Worm (Caenorhabditis elegans) whole organism, L1 larva: ENCODE data around the gene C09B8.8.

ENCODE experiments used
- C04F5.9 ChIP-seq: sonication (generic microtip); optimal IDR thresholded peaks from 2 replicates; lab custom pipeline; 2016; ENCODE audit warnings: missing genetic modification characterization, missing compliant biosample characterization
- C34B4.2 ChIP-seq: sonication (generic microtip); optimal IDR thresholded peaks from 2 replicates; lab custom pipeline; 2017; ENCODE audit warnings: mild to moderate bottlenecking, missing genetic modification characterization, missing compliant biosample characterization
- aha-1 ChIP-seq: fragments of 150-350 bp; optimal IDR thresholded peaks from 2 replicates; lab custom pipeline; 2014; ENCODE audit warnings: missing biosample characterization, missing genetic modification characterization
- ama-1 ChIP-seq: fragments of 150-350 bp; optimal IDR thresholded peaks from 2 replicates; lab custom pipeline; 2014
- blmp-1 ChIP-seq: fragments of 150-350 bp; optimal IDR thresholded peaks from 2 replicates; lab custom pipeline; 2014; ENCODE audit warnings: missing biosample characterization, missing genetic modification characterization
- ceh-8 ChIP-seq: fragments of 200-800 bp; sonication (Bioruptor generic); optimal IDR thresholded peaks from 2 replicates; lab custom pipeline; 2018; ENCODE audit warnings: mild to moderate bottlenecking, missing genetic modification characterization, moderate library complexity, missing compliant biosample characterization
- ceh-82 ChIP-seq, 3 experiments: fragments of 150-350 bp in 1 of 3; sonication (generic microtip) in 2 of 3; optimal IDR thresholded peaks; 2 replicates each; lab custom pipeline; 2014 to 2017; ENCODE audit warnings: missing biosample characterization in 3 of 3, missing genetic modification characterization in 3 of 3
- efl-1 ChIP-seq, 4 experiments: fragments of 150-350 bp; optimal IDR thresholded peaks in 3 of 4; peaks in 1 of 4; 1 replicate in 1 of 4; 2 replicates in 3 of 4; lab custom pipeline; 2014; ENCODE audit warnings: missing biosample characterization in 2 of 4, missing genetic modification characterization in 2 of 4, missing genetic modification reagents in 2 of 4
- egl-27 ChIP-seq, 2 experiments: fragments of 150-350 bp in 1 of 2; sonication (generic microtip); optimal IDR thresholded peaks; 3 replicates each; lab custom pipeline; 2017 to 2018; ENCODE audit warnings: missing biosample characterization in 2 of 2, missing genetic modification characterization in 2 of 2, missing genetic modification reagents in 2 of 2
- elt-2 ChIP-seq: sonication (generic microtip); optimal IDR thresholded peaks from 2 replicates; lab custom pipeline; 2016; ENCODE audit warnings: missing genetic modification characterization, mild to moderate bottlenecking, inconsistent platforms, missing compliant biosample characterization, missing genetic modification reagents
- elt-3 ChIP-seq, 6 experiments: fragments of 150-350 bp in 1 of 6; sonication (generic microtip); optimal IDR thresholded peaks; 2 replicates each; lab custom pipeline; 2017 to 2018; ENCODE audit warnings: missing biosample characterization in 6 of 6, missing genetic modification characterization in 6 of 6, inconsistent platforms in 1 of 6
- fkh-8 ChIP-seq: sonication (generic microtip); optimal IDR thresholded peaks from 2 replicates; lab custom pipeline; 2016; ENCODE audit warnings: mild to moderate bottlenecking, missing genetic modification characterization, missing compliant biosample characterization
- hlh-17 ChIP-seq: fragments of 200-800 bp; sonication (Bioruptor generic); optimal IDR thresholded peaks from 2 replicates; lab custom pipeline; 2018; ENCODE audit warnings: missing genetic modification characterization, mild to moderate bottlenecking, missing compliant biosample characterization, moderate library complexity, borderline replicate concordance
- hlh-4 ChIP-seq: sonication (generic microtip); optimal IDR thresholded peaks from 2 replicates; lab custom pipeline; 2016; ENCODE audit warnings: mild to moderate bottlenecking, missing genetic modification characterization, missing compliant biosample characterization
- lin-13 ChIP-seq: fragments of 150-350 bp; optimal IDR thresholded peaks from 2 replicates; lab custom pipeline; 2014; ENCODE audit warnings: missing biosample characterization, missing genetic modification reagents, missing genetic modification characterization
- lin-14 ChIP-seq: fragments of 200-800 bp; sonication (Bioruptor generic); optimal IDR thresholded peaks from 2 replicates; lab custom pipeline; 2018; ENCODE audit warnings: mild to moderate bottlenecking, missing genetic modification characterization, moderate library complexity, missing compliant biosample characterization
- lin-35 ChIP-seq, 2 experiments: fragments of 150-350 bp; optimal IDR thresholded peaks; 2 replicates each; lab custom pipeline; 2014; ENCODE audit warnings: missing biosample characterization in 2 of 2, missing genetic modification characterization in 2 of 2, missing genetic modification reagents in 2 of 2
- lsy-2 ChIP-seq, 2 experiments: fragments of 150-350 bp; optimal IDR thresholded peaks; 2 replicates each; lab custom pipeline; 2014; ENCODE audit warnings: missing biosample characterization in 2 of 2, missing genetic modification characterization in 2 of 2
- mep-1 ChIP-seq: fragments of 150-350 bp; optimal IDR thresholded peaks from 2 replicates; lab custom pipeline; 2014; ENCODE audit warnings: missing biosample characterization, missing genetic modification characterization
- nhr-11 ChIP-seq: fragments of 150-350 bp; optimal IDR thresholded peaks from 2 replicates; lab custom pipeline; 2014; ENCODE audit warnings: missing biosample characterization, missing genetic modification characterization
- nhr-12 ChIP-seq: sonication (generic microtip); optimal IDR thresholded peaks from 2 replicates; lab custom pipeline; 2017; ENCODE audit warnings: missing biosample characterization, missing genetic modification characterization
- nhr-20 ChIP-seq: sonication (generic microtip); optimal IDR thresholded peaks from 2 replicates; lab custom pipeline; 2016; ENCODE audit warnings: mild to moderate bottlenecking, missing genetic modification characterization, missing compliant biosample characterization
- nhr-28 ChIP-seq: fragments of 150-350 bp; optimal IDR thresholded peaks from 2 replicates; lab custom pipeline; 2014; ENCODE audit warnings: missing biosample characterization, missing genetic modification characterization
- nhr-71 ChIP-seq: sonication (generic microtip); optimal IDR thresholded peaks from 2 replicates; lab custom pipeline; 2016; ENCODE audit warnings: mild to moderate bottlenecking, missing genetic modification characterization, moderate library complexity, missing compliant biosample characterization
- nhr-77 ChIP-seq: fragments of 150-350 bp; optimal IDR thresholded peaks from 2 replicates; lab custom pipeline; 2014; ENCODE audit warnings: missing biosample characterization, missing genetic modification characterization
- nhr-85 ChIP-seq: sonication (generic microtip); peaks from one replicate; lab custom pipeline; 2016; ENCODE audit warnings: missing genetic modification characterization, inconsistent platforms, missing compliant biosample characterization
- nhr-90 ChIP-seq: sonication (generic microtip); optimal IDR thresholded peaks from 2 replicates; lab custom pipeline; 2016; ENCODE audit warnings: mild to moderate bottlenecking, missing genetic modification characterization, missing compliant biosample characterization; ENCODE audit not compliant: poor library complexity
- pag-3 ChIP-seq: sonication (generic microtip); optimal IDR thresholded peaks from 2 replicates; lab custom pipeline; 2017; ENCODE audit warnings: missing genetic modification characterization, mild to moderate bottlenecking, missing compliant biosample characterization, antibody characterized with exemption, borderline replicate concordance; ENCODE audit not compliant: insufficient read depth
- pqm-1 ChIP-seq: sonication (generic microtip); optimal IDR thresholded peaks from 3 replicates; lab custom pipeline; 2017; ENCODE audit warnings: missing biosample characterization, missing genetic modification characterization
- sptf-1 ChIP-seq: fragments of 150-350 bp; optimal IDR thresholded peaks from 2 replicates; lab custom pipeline; 2014; ENCODE audit warnings: missing biosample characterization, missing genetic modification characterization
- sup-37 ChIP-seq: fragments of 200-800 bp; sonication (Bioruptor generic); optimal IDR thresholded peaks from 2 replicates; lab custom pipeline; 2018; ENCODE audit warnings: mild to moderate bottlenecking, missing genetic modification characterization, missing compliant biosample characterization
- unc-30 ChIP-seq: sonication (generic microtip); optimal IDR thresholded peaks from 2 replicates; lab custom pipeline; 2017; ENCODE audit warnings: missing biosample characterization, missing genetic modification characterization

Gene C09B8.8

DNA sequence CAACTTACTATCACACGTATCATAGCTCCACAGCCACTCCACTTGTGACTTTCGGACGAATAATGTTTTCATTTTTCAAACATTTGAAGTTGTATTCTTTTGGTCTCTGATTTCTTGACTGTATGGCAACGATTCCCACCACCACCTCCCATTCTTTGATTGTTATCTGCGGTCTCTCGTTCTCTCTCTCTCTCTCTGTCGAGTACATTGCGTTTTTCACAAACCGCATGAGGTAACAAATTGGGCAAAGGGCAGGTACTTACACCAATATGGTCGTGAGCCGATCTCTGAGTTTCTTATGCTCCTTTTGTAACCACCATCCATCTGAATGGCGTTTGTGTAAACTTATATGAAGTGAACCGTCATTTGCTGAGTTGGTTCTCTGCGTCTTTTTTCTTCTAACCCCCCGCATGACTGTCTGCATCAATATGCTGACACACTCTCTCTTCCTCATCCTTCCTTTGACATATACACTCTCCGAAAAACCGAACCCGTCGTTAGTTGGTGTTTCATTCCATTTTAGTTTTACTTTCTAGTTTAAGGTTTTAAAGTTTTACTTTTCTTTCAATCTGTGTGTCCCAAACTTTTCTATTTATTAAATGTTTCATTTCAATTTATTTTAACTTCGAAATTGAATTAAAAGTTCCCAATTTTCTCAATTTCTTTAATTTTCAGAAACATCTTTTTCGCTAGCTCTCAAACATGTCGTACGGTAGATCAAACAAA, 42.5 kb downstream of the C09B8.8 start, which contains the start of gene gln-1 (continued):
- TF ChIP-seq C34B4.2 (tag; lab: Kevin White, UChicago) (no peak), pqm-1 (no peak), lsy-2 (tag; optimal IDR thresholded peaks at IDR 0.05; lab: Kevin White, UChicago) (peak in 1 of 2 experiments; percentile 30), lin-13 (GFP tag; lab: Kevin White, UChicago) (no peak), nhr-77 (tag; lab: Kevin White, UChicago) (peak; percentile 2), nhr-71 (tag; lab: Kevin White, UChicago) (peak; percentile 50), hlh-4 (tag; lab: Kevin White, UChicago) (no peak), pag-3 (tag; lab: Kevin White, UChicago) (no peak), mep-1 (tag; lab: Kevin White, UChicago) (no peak), fkh-8 (tag; lab: Kevin White, UChicago) (no peak), lin-14 (GFP tag; lab: Kevin White, UChicago) (peak; percentile 66), nhr-20 (tag; lab: Kevin White, UChicago) (peak; percentile 61), aha-1 (tag; lab: Kevin White, UChicago) (no peak)

DNA sequence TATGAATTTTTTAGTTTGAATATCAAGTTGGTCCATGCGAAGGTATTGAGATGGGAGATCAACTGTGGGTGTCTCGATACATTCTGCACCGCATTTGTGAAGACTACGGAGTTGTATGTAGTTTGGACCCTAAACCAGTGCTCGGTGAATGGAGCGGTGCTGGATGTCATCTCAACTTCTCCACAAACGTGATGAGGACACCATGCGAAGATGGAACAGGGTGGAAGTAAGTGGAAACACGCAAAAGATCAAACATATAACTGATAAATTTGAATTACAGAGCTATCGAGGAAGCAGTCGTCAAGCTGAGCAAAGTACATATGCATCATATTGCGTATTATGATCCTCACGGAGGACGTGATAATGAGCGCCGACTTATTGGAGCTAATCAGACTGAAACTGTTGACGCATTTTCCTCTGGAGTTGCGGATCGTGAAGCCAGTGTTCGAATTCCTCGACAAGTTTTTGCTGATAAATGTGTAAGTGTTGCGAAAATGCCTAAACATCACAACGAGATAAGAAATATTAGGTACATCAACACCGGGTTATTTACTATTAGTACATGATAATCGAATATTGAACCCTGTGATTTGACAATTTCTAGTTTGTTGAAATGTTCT, 44.0 kb downstream of the C09B8.8 start:
- TF ChIP-seq nhr-20 (tag; lab: Kevin White, UChicago) (peak; percentile 4), lin-13 (GFP tag; lab: Kevin White, UChicago) (no peak), ceh-82 (tag; optimal IDR thresholded peaks at IDR 0.05; lab: Kevin White, UChicago) (no peak), sptf-1 (no peak), elt-3 (tag; optimal IDR thresholded peaks at IDR 0.05; lab: Kevin White, UChicago) (no peak), nhr-90 (tag; lab: Kevin White, UChicago) (peak; percentile 12), nhr-77 (tag; lab: Kevin White, UChicago) (no peak), unc-30 (tag; lab: Kevin White, UChicago) (no peak), elt-2 (tag; lab: Kevin White, UChicago) (peak; percentile 95), C34B4.2 (tag; lab: Kevin White, UChicago) (no peak), nhr-71 (tag; lab: Kevin White, UChicago) (no peak)

DNA sequence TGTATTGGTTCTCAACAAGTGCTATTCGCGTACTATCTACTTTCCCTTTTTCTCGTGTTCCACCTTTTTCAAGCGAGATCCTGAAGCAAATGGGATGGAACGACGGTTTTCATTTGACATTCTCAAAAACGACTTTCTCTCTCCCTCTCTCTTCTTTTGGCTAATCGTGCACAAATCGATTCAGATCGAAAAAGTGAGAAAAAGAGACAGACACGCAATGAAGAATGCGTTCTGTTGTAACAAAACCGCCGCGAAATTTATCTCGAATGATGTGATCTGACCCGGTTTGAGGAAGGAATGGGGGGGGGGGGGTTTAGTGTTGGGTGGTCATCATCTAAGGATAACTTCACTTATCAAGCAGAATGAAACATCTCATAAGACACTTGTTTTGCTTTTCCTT, 49.1 kb downstream of the C09B8.8 start:
- TF ChIP-seq blmp-1, result peak; percentile 86
- no peak for TF ChIP-seq egl-27 (tag; optimal IDR thresholded peaks at IDR 0.05; lab: Kevin White, UChicago)
- TF ChIP-seq, all 84 proteins: peak for 1

DNA sequence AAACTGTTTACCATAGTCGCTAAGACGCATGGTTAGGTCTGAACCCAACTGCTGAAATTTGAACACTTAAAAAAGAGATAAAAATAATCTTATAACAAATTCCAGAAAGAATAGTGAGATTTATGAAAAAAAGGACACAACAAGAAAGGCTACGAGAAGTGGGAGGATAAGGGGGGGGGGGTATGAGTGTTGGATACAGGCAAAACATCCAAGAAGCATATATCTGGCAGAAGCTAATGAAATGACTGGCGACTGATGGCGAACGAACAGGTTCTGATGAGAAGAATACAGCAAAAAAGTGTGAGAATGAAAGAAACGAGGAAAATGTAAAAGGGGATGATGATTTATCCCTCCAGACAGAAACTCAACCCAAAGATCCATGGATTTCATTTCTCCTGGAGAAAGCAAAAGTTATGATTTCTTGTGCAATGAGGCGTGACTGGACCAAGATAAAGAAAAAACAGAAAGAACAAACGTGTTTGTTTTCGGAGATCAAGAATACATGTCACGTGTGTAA, 50.7 kb downstream of the C09B8.8 start, which contains the start of gene ptr-4:
ptr-4 (minus strand) TSS at position 51 of the 517 bp plus-strand sequence.
- TF ChIP-seq nhr-28 (no peak), lin-14 (GFP tag; lab: Kevin White, UChicago) (no peak), unc-30 (tag; lab: Kevin White, UChicago) (no peak), ama-1 (lab: Kevin White, UChicago) (no peak), hlh-17 (GFP tag; lab: Kevin White, UChicago) (no peak), sup-37 (GFP tag; lab: Kevin White, UChicago) (no peak), ceh-8 (GFP tag; lab: Kevin White, UChicago) (no peak), nhr-12 (tag; lab: Kevin White, UChicago) (no peak), egl-27 (tag; optimal IDR thresholded peaks at IDR 0.05; lab: Kevin White, UChicago) (no peak), C04F5.9 (tag; lab: Kevin White, UChicago) (no peak), lin-35 (GFP tag; optimal IDR thresholded peaks at IDR 0.05; lab: Kevin White, UChicago) (no peak)

DNA sequence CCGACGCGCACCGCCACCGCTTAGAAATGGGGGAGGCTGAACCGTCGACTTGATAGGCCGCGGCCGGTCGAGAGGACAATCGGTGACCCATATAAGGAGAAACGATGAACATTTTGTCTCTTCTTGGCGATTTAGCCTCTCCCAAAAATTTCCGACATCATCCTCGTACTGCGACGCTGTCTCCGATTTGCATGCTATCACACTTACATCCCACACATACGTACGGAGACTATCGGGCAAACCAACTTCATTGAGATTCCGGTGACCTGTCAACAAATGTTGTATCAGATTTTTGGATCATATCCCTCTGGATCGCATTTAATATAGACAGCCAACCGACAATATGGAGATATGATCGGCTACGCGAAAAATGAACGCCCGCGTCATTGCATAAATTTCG, 51.3 kb downstream of the C09B8.8 start:
- no peak for TF ChIP-seq efl-1 (optimal IDR thresholded peaks at IDR 0.05; lab: Kevin White, UChicago)
- TF ChIP-seq efl-1 (GFP tag; optimal IDR thresholded peaks at IDR 0.05 in 1 of 2; lab: Kevin White, UChicago), result no peak
- no peak for TF ChIP-seq lin-13 (GFP tag; lab: Kevin White, UChicago)
- no peak for TF ChIP-seq nhr-11 (tag; lab: Kevin White, UChicago)
- peak; percentile 63 for TF ChIP-seq blmp-1
- TF ChIP-seq nhr-85 (tag; lab: Kevin White, UChicago), result no peak
- TF ChIP-seq egl-27 (tag; optimal IDR thresholded peaks at IDR 0.05; lab: Kevin White, UChicago), result no peak
